Worm (Caenorhabditis elegans) whole organism, dauer: Measurements from ENCODE around the gene cnnm-5.
"Not testable (repeated sequence)": the region's sequence is repeated elsewhere in the genome, so short reads cannot be mapped to it uniquely, and the experiment has no call there.

Source experiments
- unc-62 ChIP-seq: sonication (generic microtip); optimal IDR thresholded peaks from 2 replicates; lab custom pipeline; 2017; ENCODE audit warnings: missing biosample characterization, missing genetic modification reagents, missing genetic modification characterization

Gene cnnm-5

DNA sequence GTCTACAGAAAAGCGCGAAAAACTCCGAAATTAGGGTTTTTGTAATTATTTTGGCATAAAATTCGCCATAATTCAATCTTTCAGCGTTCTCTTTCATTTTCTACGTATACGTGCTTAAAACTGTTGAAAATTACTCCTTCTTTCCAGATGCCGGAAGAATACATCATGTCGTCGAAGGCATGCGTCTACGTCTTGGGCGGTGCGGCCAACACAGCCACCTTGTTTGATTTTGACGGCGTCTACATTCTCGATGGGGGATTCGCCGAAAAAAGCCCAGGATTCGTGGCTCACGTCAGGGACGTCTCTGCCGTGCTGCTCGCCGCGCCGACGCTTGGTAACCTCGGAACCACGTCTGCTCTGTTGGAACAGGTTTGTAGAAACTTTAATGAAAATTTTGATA is 15.7 kb upstream of the cnnm-5 start, which contains the start of gene maph-1.3:
TSS of gene maph-1.3 (plus strand) at position 148 of the 400 bp plus-strand sequence.
- not testable (repeated sequence) for TF ChIP-seq unc-62

DNA sequence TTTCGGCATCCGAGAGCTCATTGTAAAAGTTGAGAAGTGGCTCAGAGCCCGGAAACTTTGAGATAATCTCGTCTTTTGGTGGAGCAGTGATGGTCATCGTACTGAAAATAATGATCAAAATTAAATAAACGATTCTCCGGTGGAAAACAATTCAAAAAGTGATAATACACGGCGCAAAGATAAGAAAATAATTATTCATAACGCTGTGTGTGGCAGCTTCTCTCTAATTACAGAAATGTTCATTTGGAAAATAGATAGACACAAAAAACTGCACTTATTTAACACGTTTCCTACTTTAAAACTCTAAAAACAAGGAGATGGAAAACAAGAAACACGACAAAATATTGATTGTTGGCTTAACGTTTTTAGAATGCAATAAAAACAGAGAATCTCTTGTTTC is 14.5 kb upstream of the cnnm-5 start, which contains the start of gene C36A4.4:
TSS of gene C36A4.4 (minus strand) at position 101 of the 400 bp plus-strand sequence.
- TF ChIP-seq unc-62 = not testable (repeated sequence)

DNA sequence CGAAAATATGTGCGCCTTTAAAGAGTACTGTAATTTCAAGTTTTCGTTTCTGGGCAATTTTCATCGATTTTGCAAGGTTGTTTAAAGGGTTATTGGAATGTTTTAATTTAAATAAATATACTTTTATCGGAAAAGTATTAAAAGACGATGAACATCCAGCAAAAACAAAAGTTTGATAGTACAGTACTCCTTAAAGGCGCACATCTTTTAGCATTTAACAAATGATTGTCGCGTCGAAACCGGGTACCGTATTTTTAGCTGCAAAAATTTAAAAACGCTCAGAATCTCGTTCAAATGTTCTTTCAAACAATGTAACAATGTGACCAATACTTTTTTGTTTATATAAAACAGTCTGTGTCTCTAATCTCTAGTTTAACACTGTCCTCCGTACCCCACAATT is 11.3 kb upstream of the cnnm-5 start, which contains the start of gene C36A4.11:
TSS of gene C36A4.11 (plus strand) at position 301 of the 400 bp plus-strand sequence.
- TF ChIP-seq unc-62 = not testable (repeated sequence)

DNA sequence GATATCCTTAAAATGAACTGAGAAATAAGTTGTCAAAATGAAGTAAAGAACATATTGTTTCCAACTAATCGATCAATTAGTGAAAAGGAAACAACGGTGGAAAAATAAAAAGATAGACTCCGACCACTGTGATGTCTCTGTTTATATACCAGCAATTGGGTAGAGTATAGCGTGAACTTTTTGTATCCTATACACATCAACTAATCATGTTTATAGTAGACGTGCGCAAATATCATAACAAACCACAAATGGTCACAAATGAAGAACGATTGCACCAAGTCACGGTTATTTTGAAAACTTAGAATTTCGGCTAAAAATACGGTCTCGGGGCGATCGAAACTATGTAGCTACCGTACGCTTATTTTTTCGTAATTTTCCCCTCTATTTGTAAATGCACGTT is 10.6 kb upstream of the cnnm-5 start, which contains the start of gene cyp-25A3:
TSS of gene cyp-25A3 (minus strand) at position 101 of the 400 bp plus-strand sequence.
- no peak for TF ChIP-seq unc-62

DNA sequence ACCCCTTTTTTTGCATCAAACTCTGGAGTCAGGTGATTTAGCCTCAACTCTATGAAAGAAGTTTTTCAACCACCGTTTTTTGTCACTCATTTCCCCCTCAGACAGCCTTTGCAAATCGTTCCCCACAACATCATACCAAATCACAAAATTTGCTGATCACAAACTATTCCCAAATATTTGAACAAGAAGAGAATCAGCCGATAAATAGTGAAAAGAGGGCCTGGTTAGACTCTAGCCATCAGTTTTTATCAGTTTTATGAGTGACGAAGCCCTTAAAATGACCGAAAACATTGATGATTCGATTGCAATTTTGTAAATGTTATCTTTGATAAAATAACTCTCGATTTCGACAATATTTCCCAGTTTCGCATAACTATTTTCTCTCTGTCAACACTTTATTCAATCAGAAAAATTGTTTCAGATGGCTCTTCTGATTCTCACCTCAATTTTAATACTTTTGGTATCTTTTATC is 5.8 kb upstream of the cnnm-5 start, which contains the start of gene cyp-25A2:
TSS of gene cyp-25A2 (plus strand) at position 422 of the 472 bp plus-strand sequence.
- TF ChIP-seq unc-62 = no peak

DNA sequence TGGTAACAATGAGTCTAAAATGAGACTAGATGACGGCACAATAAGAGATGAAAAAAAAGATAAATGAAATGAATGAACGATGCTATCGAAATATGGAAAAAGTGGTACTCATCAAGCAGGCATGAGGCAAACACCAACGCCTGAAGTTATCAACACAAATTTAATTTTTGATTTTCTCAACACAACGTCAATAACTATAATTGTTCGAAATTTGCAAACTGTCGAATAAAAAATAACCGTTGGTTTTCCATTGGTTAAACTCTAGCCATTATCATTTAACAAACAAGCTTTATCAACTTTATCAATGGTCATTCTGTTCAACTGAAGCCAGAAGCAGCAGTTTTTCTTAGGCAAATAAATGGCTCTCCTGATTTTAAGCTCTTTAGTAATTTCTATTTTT is 3.3 kb upstream of the cnnm-5 start, which contains the start of gene cyp-25A1:
TSS of gene cyp-25A1 (plus strand) at position 301 of the 400 bp plus-strand sequence.
- no peak for TF ChIP-seq unc-62

DNA sequence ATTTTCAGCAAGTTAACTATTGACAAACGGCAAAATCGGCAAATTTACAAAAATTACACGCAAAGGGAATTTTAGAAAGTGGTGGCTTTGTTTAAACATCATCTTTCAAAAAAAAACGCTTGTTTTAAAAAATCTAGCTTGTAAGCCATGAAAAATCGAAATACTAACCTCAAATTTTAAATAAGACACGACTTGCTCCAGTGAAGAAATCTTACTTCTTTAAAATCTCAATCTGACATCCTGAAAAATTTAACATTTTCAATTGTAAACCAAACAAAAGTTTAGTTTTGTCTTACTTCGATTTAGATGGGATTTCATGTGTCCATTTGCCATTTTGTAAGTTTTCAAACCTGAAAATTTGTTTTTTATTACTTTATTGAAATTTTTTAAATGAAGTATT is 2.8 kb upstream of the cnnm-5 start:
- TF ChIP-seq unc-62 = no peak

DNA sequence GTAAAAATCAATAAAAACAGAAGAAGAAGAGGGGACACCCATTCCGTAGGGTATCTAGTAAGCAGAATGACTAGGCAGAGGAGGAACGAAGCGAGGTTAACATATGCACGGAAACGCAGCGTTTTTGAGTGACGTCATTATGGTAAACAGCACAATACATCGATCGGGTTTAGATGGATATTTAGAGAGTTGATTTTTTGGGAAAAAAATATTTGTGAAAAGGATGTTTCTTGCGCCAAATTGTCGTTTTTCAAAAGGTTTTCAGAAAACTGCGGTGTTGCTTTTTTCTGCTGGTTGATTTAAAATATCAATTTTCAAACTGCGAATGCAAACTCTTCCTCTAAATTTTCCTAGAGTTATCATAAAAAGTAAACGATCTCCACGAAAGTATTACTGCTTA is 2.4 kb upstream of the cnnm-5 start, which contains the start of gene C36A4.10:
TSS of gene C36A4.10 (minus strand) at position 101 of the 400 bp plus-strand sequence.
- no peak for TF ChIP-seq unc-62

DNA sequence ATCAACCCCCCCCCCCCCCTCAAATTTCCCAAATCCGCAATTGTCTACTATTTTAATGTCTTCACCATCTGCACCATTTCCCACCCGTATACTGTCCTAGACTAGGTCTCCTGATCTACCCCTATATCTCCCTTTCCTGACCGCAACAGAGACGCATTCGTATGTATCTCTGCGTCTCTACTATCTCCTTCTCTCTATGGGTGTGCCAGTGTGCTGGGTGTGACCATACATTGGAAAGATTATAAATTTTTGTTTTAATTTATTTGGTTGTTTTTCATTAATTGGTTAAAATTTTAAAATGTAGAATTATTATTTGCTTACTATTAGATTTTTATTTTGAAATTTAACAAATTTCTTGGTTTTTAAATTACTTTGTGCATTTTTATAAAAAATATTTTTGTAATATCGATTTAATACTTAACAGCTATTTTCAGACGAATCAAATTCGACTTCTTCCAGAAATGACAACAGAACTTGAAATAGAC is 7.0 kb downstream of the cnnm-5 start, which contains the start of gene amx-1:
TSS of gene amx-1 (plus strand) at position 435 of the 485 bp plus-strand sequence.
- no peak for TF ChIP-seq unc-62

DNA sequence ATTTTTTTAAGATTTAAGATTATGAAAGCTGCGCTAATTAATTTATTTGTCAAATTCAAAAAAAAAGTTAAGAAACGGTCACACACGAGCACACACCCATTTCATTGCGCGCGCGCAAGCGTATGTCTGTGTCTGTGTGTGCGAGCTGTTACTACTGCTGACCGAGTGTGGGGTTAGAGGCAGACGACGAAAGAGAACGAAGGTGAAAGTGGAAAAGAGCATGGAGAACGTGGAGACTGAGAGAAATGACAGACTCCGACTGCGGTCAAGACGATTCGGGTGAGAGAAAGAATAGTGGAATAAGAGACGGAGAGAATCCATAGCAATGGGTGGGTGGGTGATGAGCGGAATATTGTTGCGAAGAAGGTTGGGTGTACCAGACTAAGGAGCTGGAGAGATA is 8.9 kb downstream of the cnnm-5 start:
- TF ChIP-seq unc-62 = no peak

DNA sequence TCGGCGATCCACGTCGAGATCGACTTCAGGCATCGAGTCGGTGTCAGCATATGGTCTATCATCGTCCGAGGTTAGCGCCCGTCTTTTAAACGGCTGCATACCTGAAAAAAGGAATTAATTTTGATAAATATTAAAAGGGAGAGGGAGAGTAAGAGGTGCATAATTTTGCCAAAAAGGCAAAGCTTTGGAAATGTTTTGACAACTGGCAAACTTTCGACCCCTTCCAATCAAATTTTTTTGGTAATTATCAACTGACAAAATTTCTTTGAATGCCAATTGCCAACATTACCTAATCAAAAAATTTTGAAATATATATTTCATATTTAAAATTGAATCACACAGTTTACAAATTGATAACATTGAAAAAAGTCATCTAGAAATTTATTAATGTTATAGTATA is 9.4 kb downstream of the cnnm-5 start, which contains the start of gene dpy-27:
TSS of gene dpy-27 (minus strand) at position 101 of the 400 bp plus-strand sequence.
- no peak for TF ChIP-seq unc-62

DNA sequence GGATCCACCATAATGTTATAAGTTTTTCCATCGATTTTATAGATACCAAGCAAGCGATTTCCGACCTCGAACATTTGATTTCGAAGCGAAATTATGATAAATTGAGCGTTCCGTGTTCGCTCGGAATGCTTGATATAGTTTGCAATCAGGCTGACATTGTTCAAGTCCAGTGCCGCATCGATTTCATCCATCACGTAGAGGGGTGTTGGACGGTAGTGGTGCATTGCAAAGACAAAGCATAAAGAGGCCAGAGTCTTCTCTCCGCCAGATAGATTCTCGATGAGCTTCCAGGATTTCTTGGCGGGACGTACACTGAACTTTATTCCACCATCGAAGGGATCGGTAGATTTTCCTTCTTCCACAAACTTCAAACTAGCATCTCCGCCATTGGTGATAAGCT is 14.6 kb downstream of the cnnm-5 start:
- no peak for TF ChIP-seq unc-62

DNA sequence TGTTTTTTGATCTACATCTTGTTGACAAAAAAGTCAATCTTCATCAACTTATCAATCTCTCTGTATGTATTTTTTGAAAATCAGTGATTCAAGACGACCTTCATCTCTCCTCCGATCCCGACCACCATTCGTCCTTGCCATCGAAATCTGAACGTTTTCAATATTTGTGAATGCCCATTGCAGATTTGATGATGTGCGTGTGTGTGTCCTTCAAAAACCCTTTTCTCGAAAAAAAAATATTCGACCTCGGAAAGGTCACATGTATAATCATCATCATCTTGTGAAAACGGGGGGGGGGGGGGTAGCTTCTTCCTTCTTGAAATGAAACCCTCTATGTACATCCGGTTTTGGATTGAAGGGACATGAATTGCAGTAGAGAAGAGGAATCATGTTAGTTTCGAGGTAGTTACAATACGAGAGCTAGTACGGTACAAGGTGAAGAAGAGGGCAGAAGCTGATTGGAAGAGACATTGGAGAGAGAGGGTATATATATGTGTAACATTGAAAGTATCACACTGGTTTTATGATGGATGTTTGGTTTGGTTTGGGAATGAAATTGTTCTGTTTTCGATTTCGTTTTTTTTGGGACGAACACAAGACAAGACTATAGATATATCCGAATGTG is 16.5 kb downstream of the cnnm-5 start:
- no peak for TF ChIP-seq unc-62

DNA sequence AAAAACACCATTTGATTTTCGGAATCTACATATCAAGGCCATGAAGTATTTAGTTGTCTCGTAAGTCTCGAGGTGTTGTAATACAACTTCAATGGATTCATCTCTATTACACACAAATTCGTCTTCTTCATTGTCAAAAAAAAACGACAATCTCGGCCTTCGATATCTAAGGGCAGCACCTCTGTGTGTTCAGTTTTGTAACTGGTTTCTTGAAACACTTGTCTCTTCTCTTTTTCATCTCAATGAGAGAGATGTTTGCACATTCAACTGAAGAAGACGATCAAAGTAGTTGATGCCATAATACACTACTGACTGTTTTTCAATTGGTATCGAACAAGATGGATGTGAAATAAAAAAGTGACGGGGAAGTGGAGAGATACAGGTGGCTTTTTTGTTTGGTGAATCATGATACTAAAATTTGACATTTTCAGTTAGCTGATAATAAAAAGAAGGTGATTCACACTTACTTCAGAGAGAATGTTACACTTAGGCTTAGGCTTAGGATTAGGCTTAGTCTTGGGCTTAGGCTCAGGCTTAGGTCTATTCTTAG is 17.6 kb downstream of the cnnm-5 start:
- no peak for TF ChIP-seq unc-62

DNA sequence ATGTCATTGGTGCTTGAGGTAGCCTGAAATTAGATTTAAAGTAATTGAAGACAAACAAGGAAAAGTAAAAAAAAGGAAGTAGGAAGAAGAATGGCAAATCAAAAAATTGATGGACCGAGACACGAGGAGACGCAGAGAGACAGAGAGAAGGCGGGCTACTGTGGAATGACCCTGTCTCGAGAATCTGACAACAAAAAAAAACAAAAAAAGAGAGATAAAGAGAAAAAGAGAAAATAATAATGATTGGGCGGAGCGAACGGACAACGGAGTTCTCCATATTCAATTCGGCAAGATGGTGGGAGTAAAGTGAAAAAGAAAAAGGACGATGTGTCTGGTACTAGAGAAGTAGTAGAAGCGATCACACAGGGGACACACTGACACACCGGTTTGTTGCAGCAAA is 20.0 kb downstream of the cnnm-5 start, which contains the start of gene toh-1:
TSS of gene toh-1 (minus strand) at position 23 of the 400 bp plus-strand sequence.
- TF ChIP-seq unc-62 = no peak

DNA sequence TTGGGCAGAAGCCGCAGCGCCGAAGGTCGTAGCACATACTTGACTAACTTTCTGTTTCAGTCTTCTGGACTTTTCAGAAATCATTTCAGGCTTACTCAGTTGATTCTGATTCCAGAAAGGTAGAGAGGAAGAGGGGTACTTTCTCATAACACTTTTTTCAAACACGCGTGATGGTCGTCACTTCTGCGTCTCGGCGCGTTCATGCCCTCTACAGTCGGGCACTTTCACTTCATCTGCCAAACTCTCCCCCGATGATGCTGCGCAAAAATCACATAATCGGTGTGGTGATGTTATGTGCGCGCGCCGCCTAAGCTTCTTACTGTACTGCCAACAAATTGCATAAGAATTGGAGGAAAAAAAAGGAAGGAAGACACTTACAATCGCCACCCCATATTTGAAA is 21.4 kb downstream of the cnnm-5 start:
- TF ChIP-seq unc-62 = no peak

DNA sequence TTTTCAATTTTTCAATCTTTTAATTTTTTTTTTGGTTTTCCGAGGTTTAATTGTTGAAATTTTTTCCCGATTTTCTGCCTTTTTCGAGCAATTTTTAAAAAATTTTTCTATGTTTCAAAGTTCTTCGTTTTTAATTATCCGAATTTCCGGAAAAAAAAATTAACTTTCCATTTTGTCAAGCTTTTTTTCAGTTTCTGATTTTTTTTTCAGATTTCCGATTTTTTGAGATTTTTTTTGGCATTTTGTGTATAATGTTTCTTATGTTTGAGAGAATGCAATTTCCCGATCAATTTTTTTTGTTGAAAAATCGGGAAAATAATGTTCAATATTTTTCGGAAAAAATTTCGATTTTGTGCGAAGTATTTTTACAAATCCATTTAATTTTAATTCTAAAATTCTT is 22.1 kb downstream of the cnnm-5 start:
- no peak for TF ChIP-seq unc-62
